Worm (Caenorhabditis elegans) whole organism, early embryonic: ENCODE measurements around the gene pdha-1.

Experiments
- F13C5.2 ChIP-seq: sonication (generic microtip); optimal IDR thresholded peaks from 2 replicates; lab custom pipeline; 2017; ENCODE audit warnings: mild to moderate bottlenecking, missing genetic modification characterization, inconsistent platforms, missing compliant biosample characterization
- ama-1 ChIP-seq: fragments of 150-350 bp; optimal IDR thresholded peaks from 2 replicates; lab custom pipeline; 2014
- ceh-13 ChIP-seq: fragments of 200-800 bp; sonication (Bioruptor generic); optimal IDR thresholded peaks from 2 replicates; lab custom pipeline; 2018; ENCODE audit warnings: mild to moderate bottlenecking, missing genetic modification characterization, missing compliant biosample characterization
- ceh-36 ChIP-seq: sonication (generic microtip); optimal IDR thresholded peaks from 2 replicates; lab custom pipeline; 2016; ENCODE audit warnings: missing genetic modification characterization, inconsistent platforms, missing compliant biosample characterization
- hmbx-1 ChIP-seq: sonication (generic microtip); optimal IDR thresholded peaks from 2 replicates; lab custom pipeline; 2016; ENCODE audit warnings: mild to moderate bottlenecking, missing genetic modification characterization, missing compliant biosample characterization
- pes-1 ChIP-seq: fragments of 200-800 bp; sonication (Bioruptor generic); IDR thresholded peaks from 2 replicates; pipeline ENCODE4 v1.3.6; 2022; ENCODE audit warnings: missing genetic modification reagents, missing genetic modification characterization, missing compliant biosample characterization
- scrt-1 ChIP-seq: fragments of 200-800 bp; sonication (Bioruptor generic); IDR thresholded peaks from 2 replicates; pipeline ENCODE4 v1.3.6; 2022; ENCODE audit warnings: missing genetic modification characterization, missing compliant biosample characterization
- sea-1 ChIP-seq: fragments of 200-800 bp; sonication (Bioruptor generic); conservative IDR thresholded peaks from 2 replicates; pipeline ENCODE4 v1.3.6; 2022; ENCODE audit warnings: missing genetic modification characterization, missing compliant biosample characterization

- TF ChIP-seq ama-1, result no peak
- TF ChIP-seq ceh-36, result no peak
- no peak for TF ChIP-seq ceh-13
- no peak for TF ChIP-seq F13C5.2 (tag; lab: Kevin White, UChicago)
- no peak for TF ChIP-seq hmbx-1 (tag; lab: Kevin White, UChicago)
- no peak for TF ChIP-seq sea-1 (GFP tag; lab: Robert Waterston, UW)
- no peak for TF ChIP-seq pes-1 (GFP tag; lab: Robert Waterston, UW)
- no peak for TF ChIP-seq scrt-1 (GFP tag; lab: Robert Waterston, UW)
These were observed 45.5 kb upstream of the pdha-1 start for ce11 chrII:8020580-8021044.
